In genomic region chrIII:227033-227432, ce11 we compare ENCODE assay signal across 4 worm cellular contexts.
TF ChIP-seq lines count a peak whose summit lies in the region.

No protein-coding gene starts in this region.

TF ChIP-seq in whole organism, L4 larva, 104 proteins besides CTCF, POLR2A, EP300 and RAD21:
- no peak for TF ChIP-seq saeg-2 (GFP tag; IDR thresholded peaks at IDR 0.05; lab: Robert Waterston, UW)
- TF ChIP-seq aha-1 (tag; lab: Kevin White, UChicago): no peak
- peak; percentile 82 for TF ChIP-seq set-16 (GFP tag; IDR thresholded peaks at IDR 0.05; lab: Robert Waterston, UW)
- TF ChIP-seq madf-9 (GFP tag; conservative IDR thresholded peaks at IDR 0.05; lab: Robert Waterston, UW): no peak
- TF ChIP-seq ceh-62 (tag; optimal IDR thresholded peaks at IDR 0.05; lab: Kevin White, UChicago): no peak

TF ChIP-seq in whole organism, early embryonic, 17 proteins besides CTCF, POLR2A, EP300 and RAD21:
- TF ChIP-seq pes-1 (GFP tag; IDR thresholded peaks at IDR 0.05; lab: Robert Waterston, UW): peak; percentile 45; the same call in 1 of the 2 replicates
- no peak for TF ChIP-seq ama-1 (optimal IDR thresholded peaks at IDR 0.05; lab: Kevin White, UChicago)

TF ChIP-seq in whole organism, midembryonic, 9 proteins besides CTCF, POLR2A, EP300 and RAD21:
- TF ChIP-seq flt-1 (GFP tag; IDR thresholded peaks at IDR 0.05; lab: Robert Waterston, UW) (0 out of 2 replicates have a peak, but pooled peaks have one; percentile 38), med-1 (GFP tag; optimal IDR thresholded peaks at IDR 0.05; lab: Kevin White, UChicago; ENCODE audit: insufficient read depth) (no peak), klf-2 (GFP tag; conservative IDR thresholded peaks at IDR 0.05; lab: Robert Waterston, UW) (no peak), ztf-23 (GFP tag; IDR thresholded peaks at IDR 0.05; lab: Robert Waterston, UW) (no peak), T22C8.4 (GFP tag; IDR thresholded peaks at IDR 0.05; lab: Robert Waterston, UW) (no peak), ref-1 (GFP tag; conservative IDR thresholded peaks at IDR 0.05; lab: Robert Waterston, UW) (no peak)

TF ChIP-seq in whole organism, young adult, 124 proteins besides CTCF, POLR2A, EP300 and RAD21:
- TF ChIP-seq F49E8.2 (tag; optimal IDR thresholded peaks at IDR 0.05; lab: Kevin White, UChicago; ENCODE audit: insufficient read depth) (no peak), let-607 (tag; optimal IDR thresholded peaks at IDR 0.05; lab: Kevin White, UChicago) (no peak), him-1 (tag; optimal IDR thresholded peaks at IDR 0.05; lab: Kevin White, UChicago) (no peak), Y53F4B.3 (GFP tag; IDR thresholded peaks at IDR 0.05; lab: Robert Waterston, UW) (no peak), bed-2 (GFP tag; IDR thresholded peaks at IDR 0.05; lab: Robert Waterston, UW) (no peak), egrh-3 (GFP tag; IDR thresholded peaks at IDR 0.05; lab: Robert Waterston, UW) (peak; percentile 70; the same call in 1 of the 2 replicates), ama-1 (optimal IDR thresholded peaks at IDR 0.05; lab: Kevin White, UChicago) (no peak), ama-1 (GFP tag; optimal IDR thresholded peaks at IDR 0.05; lab: Kevin White, UChicago) (no peak), sdz-38 (tag; optimal IDR thresholded peaks at IDR 0.05; lab: Kevin White, UChicago) (no peak), rec-8 (tag; optimal IDR thresholded peaks at IDR 0.05; lab: Kevin White, UChicago) (no peak), zfh-2 (GFP tag; conservative IDR thresholded peaks at IDR 0.05; lab: Robert Waterston, UW) (peak; percentile 77), hmg-1.2 (GFP tag; IDR thresholded peaks at IDR 0.05; lab: Robert Waterston, UW) (peak; percentile 82), ztf-3 (GFP tag; optimal IDR thresholded peaks at IDR 0.05; lab: Kevin White, UChicago) (no peak), atf-7 (tag; optimal IDR thresholded peaks at IDR 0.05; lab: Kevin White, UChicago) (no peak), efl-1 (GFP tag; optimal IDR thresholded peaks at IDR 0.05; lab: Kevin White, UChicago) (no peak), aptf-2 (GFP tag; conservative IDR thresholded peaks at IDR 0.05; lab: Robert Waterston, UW) (no peak), madf-6 (GFP tag; IDR thresholded peaks at IDR 0.05; lab: Robert Waterston, UW) (no peak), pbrm-1 (GFP tag; IDR thresholded peaks at IDR 0.05; lab: Robert Waterston, UW) (no peak), Y79H2A.3 (GFP tag; conservative IDR thresholded peaks at IDR 0.05; lab: Robert Waterston, UW) (no peak), athp-1 (tag; optimal IDR thresholded peaks at IDR 0.05; lab: Kevin White, UChicago) (no peak), B0336.3 (GFP tag; IDR thresholded peaks at IDR 0.05; lab: Robert Waterston, UW) (no peak), F22D6.2 (tag; optimal IDR thresholded peaks at IDR 0.05; lab: Kevin White, UChicago) (no peak)
